Worm (Caenorhabditis elegans) whole organism, L2 larva: Measurements from ENCODE around the gene F59H6.14.

ENCODE experiments used
- aly-2 ChIP-seq: fragments of 150-350 bp; optimal IDR thresholded peaks from 2 replicates; lab custom pipeline; 2014; ENCODE audit warnings: missing biosample characterization, missing genetic modification characterization
- ama-1 ChIP-seq: fragments of 150-350 bp; optimal IDR thresholded peaks from 2 replicates; lab custom pipeline; 2018; ENCODE audit warnings: inconsistent platforms
- egl-27 ChIP-seq: sonication (generic microtip); optimal IDR thresholded peaks from 3 replicates; lab custom pipeline; 2017; ENCODE audit warnings: missing biosample characterization, missing genetic modification reagents, missing genetic modification characterization
- elt-3 ChIP-seq: sonication (generic microtip); optimal IDR thresholded peaks from 2 replicates; lab custom pipeline; 2017; ENCODE audit warnings: missing biosample characterization, missing genetic modification characterization
- lin-39 ChIP-seq: fragments of 150-350 bp; optimal IDR thresholded peaks from 2 replicates; lab custom pipeline; 2014; ENCODE audit warnings: missing biosample characterization, missing genetic modification reagents, missing genetic modification characterization
- lsy-2 ChIP-seq, 2 experiments: fragments of 150-350 bp in 1 of 2; sonication (generic microtip) in 1 of 2; optimal IDR thresholded peaks; 2 replicates each; lab custom pipeline; 2014 to 2017; ENCODE audit warnings: missing biosample characterization in 2 of 2, missing genetic modification characterization in 2 of 2
- nhr-10 ChIP-seq: sonication (generic microtip); optimal IDR thresholded peaks from 2 replicates; lab custom pipeline; 2017; ENCODE audit warnings: missing biosample characterization, missing genetic modification characterization
- nhr-21 ChIP-seq: fragments of 150-350 bp; optimal IDR thresholded peaks from 2 replicates; lab custom pipeline; 2014; ENCODE audit warnings: missing biosample characterization, missing genetic modification characterization
- nhr-77 ChIP-seq: fragments of 150-350 bp; optimal IDR thresholded peaks from 2 replicates; lab custom pipeline; 2014; ENCODE audit warnings: missing biosample characterization, missing genetic modification characterization
- skn-1 ChIP-seq: sonication (generic microtip); optimal IDR thresholded peaks from 2 replicates; lab custom pipeline; 2017; ENCODE audit warnings: missing biosample characterization, missing genetic modification characterization
- unc-39 ChIP-seq: fragments of 150-350 bp; optimal IDR thresholded peaks from 2 replicates; lab custom pipeline; 2014; ENCODE audit warnings: missing biosample characterization, missing genetic modification characterization

- TF ChIP-seq unc-39 (tag; lab: Kevin White, UChicago) (no peak), lin-39 (no peak), nhr-77 (tag; lab: Kevin White, UChicago) (no peak), ama-1 (lab: Kevin White, UChicago) (no peak), aly-2 (tag; lab: Kevin White, UChicago) (no peak), lsy-2 (tag; optimal IDR thresholded peaks at IDR 0.05; lab: Kevin White, UChicago) (no peak), nhr-21 (tag; lab: Kevin White, UChicago) (no peak), egl-27 (tag; lab: Kevin White, UChicago) (no peak), nhr-10 (tag; lab: Kevin White, UChicago) (no peak), skn-1 (tag; lab: Kevin White, UChicago) (no peak), elt-3 (no peak)
Measured at ce11 chrII:2013856-2014255, 19.5 kb upstream of the F59H6.14 start.
